Fruit fly (Drosophila melanogaster): ENCODE results near the gene CG34163.

CG34163 gene

DNA sequence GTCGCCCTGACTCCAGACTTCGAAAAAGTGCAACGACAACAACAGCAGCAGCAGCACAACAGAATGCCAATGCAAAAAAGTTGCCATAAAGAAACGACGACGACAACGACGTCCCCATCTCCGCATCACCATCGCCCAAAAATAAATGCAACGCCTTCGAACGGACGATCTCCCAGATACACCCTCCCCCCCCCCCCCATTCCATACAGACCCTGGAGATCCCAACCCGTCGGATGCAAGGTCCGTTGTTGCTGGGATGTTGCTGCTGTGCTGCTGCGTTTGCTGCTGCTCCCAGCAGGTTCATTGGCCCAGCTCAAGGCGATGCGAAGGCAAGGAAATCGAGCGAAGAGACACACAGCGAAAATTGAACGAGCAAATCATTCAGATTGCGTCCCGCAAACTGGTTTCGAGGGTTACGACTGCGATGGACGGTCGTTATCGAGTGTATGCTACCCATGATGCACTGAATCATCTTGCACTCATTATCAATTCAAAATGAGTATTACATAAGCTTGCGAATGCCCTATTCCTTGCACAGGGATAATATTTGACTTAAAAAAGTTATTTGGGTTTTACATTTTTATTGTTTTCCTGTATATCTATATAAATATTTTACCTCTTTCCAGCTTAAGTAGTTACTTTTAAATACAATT lies 25.8 kb downstream of the CG34163 start:
- TF ChIP-seq OdsH (GFP tag; optimal IDR thresholded peaks at IDR 0.05) (peak; percentile 1), fru (GFP tag; optimal IDR thresholded peaks at IDR 0.05) (peak; percentile 11), woc (GFP tag; optimal IDR thresholded peaks at IDR 0.05) (peak; percentile 4), rgr (GFP tag; optimal IDR thresholded peaks at IDR 0.05) (no peak), jim (GFP tag; optimal IDR thresholded peaks at IDR 0.05) (no peak), sv (GFP tag; optimal IDR thresholded peaks at IDR 0.05) (no peak), psq (GFP tag; optimal IDR thresholded peaks at IDR 0.05) (peak; percentile 83), lola (GFP tag; optimal IDR thresholded peaks at IDR 0.05) (no peak), dmrt93B (GFP tag; optimal IDR thresholded peaks at IDR 0.05) (no peak), pan (optimal IDR thresholded peaks at IDR 0.05) (no peak), Rel (GFP tag; optimal IDR thresholded peaks at IDR 0.05) (no peak), Rel (tag; optimal IDR thresholded peaks at IDR 0.05) (peak; percentile 90), usp (GFP tag; optimal IDR thresholded peaks at IDR 0.05) (no peak), Jra (GFP tag; optimal IDR thresholded peaks at IDR 0.05) (no peak), Hnf4 (GFP tag; optimal IDR thresholded peaks at IDR 0.05) (peak; percentile 78), br (GFP tag; optimal IDR thresholded peaks at IDR 0.05) (no peak), ey (GFP tag; optimal IDR thresholded peaks at IDR 0.05) (no peak), Hr78 (GFP tag; optimal IDR thresholded peaks at IDR 0.05) (no peak), CG32264 (GFP tag; optimal IDR thresholded peaks at IDR 0.05) (no peak), Hr83 (GFP tag; optimal IDR thresholded peaks at IDR 0.05; ENCODE audit: poor library complexity, severe bottlenecking) (no peak), dsf (GFP tag; optimal IDR thresholded peaks at IDR 0.05; ENCODE audit: borderline replicate concordance) (no peak), Vsx2 (GFP tag; optimal IDR thresholded peaks at IDR 0.05; ENCODE audit: partially characterized antibody) (no peak), N (GFP tag; optimal IDR thresholded peaks at IDR 0.05) (no peak), Dif (GFP tag; optimal IDR thresholded peaks at IDR 0.05; ENCODE audit: partially characterized antibody) (no peak), Mio (GFP tag; optimal IDR thresholded peaks at IDR 0.05) (no peak), Abd-B (GFP tag; optimal IDR thresholded peaks at IDR 0.05) (no peak), h (GFP tag; optimal IDR thresholded peaks at IDR 0.05) (peak; percentile 24), foxo (GFP tag; optimal IDR thresholded peaks at IDR 0.05) (peak in 1 of 2 experiments; percentile 9), sage (GFP tag; optimal IDR thresholded peaks at IDR 0.05) (no peak), HLH106 (tag; optimal IDR thresholded peaks at IDR 0.05) (peak; percentile 31), Myc (optimal IDR thresholded peaks at IDR 0.05) (no peak), dl (GFP tag; optimal IDR thresholded peaks at IDR 0.05; ENCODE audit: insufficient read depth in 1 of 2, partially characterized antibody in 2 of 2) (peak; percentile 27 to 31), GATAd (GFP tag; optimal IDR thresholded peaks at IDR 0.05) (no peak), Sp1 (GFP tag; optimal IDR thresholded peaks at IDR 0.05) (peak; percentile 6), tai (GFP tag; optimal IDR thresholded peaks at IDR 0.05) (no peak), brk (GFP tag; optimal IDR thresholded peaks at IDR 0.05) (no peak), CG9705 (GFP tag; optimal IDR thresholded peaks at IDR 0.05) (no peak), Dfd (GFP tag; optimal IDR thresholded peaks at IDR 0.05) (no peak), CrebA (GFP tag; optimal IDR thresholded peaks at IDR 0.05; ENCODE audit: borderline replicate concordance) (no peak)

- TF ChIP-seq foxo (GFP tag; optimal IDR thresholded peaks at IDR 0.05) (no peak), Rel (GFP tag; optimal IDR thresholded peaks at IDR 0.05) (no peak), Rel (tag; optimal IDR thresholded peaks at IDR 0.05) (peak; percentile 26)
These were observed 32.7 kb downstream of the CG34163 start, which contains the start of gene Wdr81 for dm6 chr2L:12020735-12021134. Gene Wdr81 (minus strand): TSS chr2L:12020960.

DNA sequence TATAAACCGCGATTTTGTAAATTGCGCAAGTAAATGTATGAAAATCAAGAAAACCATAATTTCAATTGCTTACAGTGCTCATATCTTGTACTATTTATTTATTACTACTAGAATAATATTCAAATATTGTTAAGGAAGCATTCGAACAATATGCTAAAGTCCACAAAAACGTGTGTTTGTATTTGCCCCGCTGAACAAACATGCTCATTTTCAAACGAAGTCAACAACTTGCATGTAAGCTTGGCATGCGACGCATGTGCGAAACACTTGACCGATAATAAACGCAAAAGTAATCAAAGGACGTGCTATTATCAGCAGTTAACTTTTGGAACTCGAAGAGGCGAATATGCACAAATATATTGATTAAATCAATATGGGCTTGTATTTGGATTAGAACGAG lies 33.1 kb downstream of the CG34163 start:
- no peak for TF ChIP-seq sv (GFP tag; optimal IDR thresholded peaks at IDR 0.05)
- no peak for TF ChIP-seq HLH106 (tag; optimal IDR thresholded peaks at IDR 0.05)
- no peak for TF ChIP-seq brk (GFP tag; optimal IDR thresholded peaks at IDR 0.05)
- TF ChIP-seq foxo (GFP tag; optimal IDR thresholded peaks at IDR 0.05): peak in 1 of 2 experiments; percentile 19
- no peak for TF ChIP-seq Hr78 (GFP tag; optimal IDR thresholded peaks at IDR 0.05)
- TF ChIP-seq N (GFP tag; optimal IDR thresholded peaks at IDR 0.05): no peak
- no peak for TF ChIP-seq CG32264 (GFP tag; optimal IDR thresholded peaks at IDR 0.05)
- TF ChIP-seq OdsH (GFP tag; optimal IDR thresholded peaks at IDR 0.05): peak; percentile 49
- peak; percentile 41 for TF ChIP-seq Sp1 (GFP tag; optimal IDR thresholded peaks at IDR 0.05)
- no peak for TF ChIP-seq sage (GFP tag; optimal IDR thresholded peaks at IDR 0.05)
- TF ChIP-seq dsf (GFP tag; optimal IDR thresholded peaks at IDR 0.05; ENCODE audit: borderline replicate concordance): peak; percentile 11
- no peak for TF ChIP-seq tai (GFP tag; optimal IDR thresholded peaks at IDR 0.05)
- no peak for TF ChIP-seq Dfd (GFP tag; optimal IDR thresholded peaks at IDR 0.05)
- no peak for TF ChIP-seq CG9705 (GFP tag; optimal IDR thresholded peaks at IDR 0.05)
- no peak for TF ChIP-seq Dif (GFP tag; optimal IDR thresholded peaks at IDR 0.05; ENCODE audit: partially characterized antibody)
- no peak for TF ChIP-seq Mio (GFP tag; optimal IDR thresholded peaks at IDR 0.05)
- no peak for TF ChIP-seq psq (GFP tag; optimal IDR thresholded peaks at IDR 0.05)
- TF ChIP-seq jim (GFP tag; optimal IDR thresholded peaks at IDR 0.05): no peak
- peak; percentile 58 for TF ChIP-seq rgr (GFP tag; optimal IDR thresholded peaks at IDR 0.05)
- no peak for TF ChIP-seq usp (GFP tag; optimal IDR thresholded peaks at IDR 0.05)
- peak; percentile 73 for TF ChIP-seq Hr83 (GFP tag; optimal IDR thresholded peaks at IDR 0.05; ENCODE audit: poor library complexity, severe bottlenecking)
- TF ChIP-seq dmrt93B (GFP tag; optimal IDR thresholded peaks at IDR 0.05): no peak
- TF ChIP-seq Abd-B (GFP tag; optimal IDR thresholded peaks at IDR 0.05): no peak
- TF ChIP-seq dl (GFP tag; optimal IDR thresholded peaks at IDR 0.05; ENCODE audit: insufficient read depth in 1 of 2, partially characterized antibody in 2 of 2): no peak
- TF ChIP-seq Vsx2 (GFP tag; optimal IDR thresholded peaks at IDR 0.05; ENCODE audit: partially characterized antibody): no peak
- TF ChIP-seq Jra (GFP tag; optimal IDR thresholded peaks at IDR 0.05): peak; percentile 19
- TF ChIP-seq h (GFP tag; optimal IDR thresholded peaks at IDR 0.05): peak; percentile 33
- TF ChIP-seq woc (GFP tag; optimal IDR thresholded peaks at IDR 0.05): no peak
- peak; percentile 15 for TF ChIP-seq fru (GFP tag; optimal IDR thresholded peaks at IDR 0.05)
- no peak for TF ChIP-seq Rel (GFP tag; optimal IDR thresholded peaks at IDR 0.05)
- TF ChIP-seq Rel (tag; optimal IDR thresholded peaks at IDR 0.05): no peak
- no peak for TF ChIP-seq GATAd (GFP tag; optimal IDR thresholded peaks at IDR 0.05)
- no peak for TF ChIP-seq br (GFP tag; optimal IDR thresholded peaks at IDR 0.05)
- TF ChIP-seq Hnf4 (GFP tag; optimal IDR thresholded peaks at IDR 0.05): no peak
- no peak for TF ChIP-seq CrebA (GFP tag; optimal IDR thresholded peaks at IDR 0.05; ENCODE audit: borderline replicate concordance)
- no peak for TF ChIP-seq Myc (optimal IDR thresholded peaks at IDR 0.05)
- TF ChIP-seq lola (GFP tag; optimal IDR thresholded peaks at IDR 0.05): no peak
- no peak for TF ChIP-seq pan (optimal IDR thresholded peaks at IDR 0.05)
